Fruit fly (Drosophila melanogaster): ENCODE measurements around the gene cad.
A peak's percentile ranks its signal among the peaks of the same experiment; 100 is the strongest.

Gene cad

DNA sequence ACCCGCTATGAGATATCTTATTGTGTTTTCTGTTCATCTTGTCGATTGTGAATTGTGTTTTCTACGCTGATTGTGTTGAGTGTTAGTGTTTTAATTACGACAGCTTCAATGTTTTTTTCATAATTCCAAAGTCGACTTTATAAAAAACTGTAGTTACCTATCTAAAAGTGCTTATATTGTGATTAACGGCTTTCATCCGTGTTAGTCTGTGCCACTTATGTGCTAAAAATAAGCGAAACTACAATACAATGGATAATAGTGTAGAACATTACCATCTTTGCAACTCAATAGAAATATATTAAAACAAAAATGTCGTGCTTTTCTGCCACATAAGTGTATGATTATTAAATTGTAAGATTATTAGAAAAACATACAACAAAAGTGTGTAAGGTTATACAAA lies 45.6 kb downstream of the cad start, which contains the start of gene CG33322 (continued):
- TF ChIP-seq Neu2 (GFP tag; optimal IDR thresholded peaks at IDR 0.05; ENCODE audit: borderline replicate concordance) (no peak), CG43689 (GFP tag; IDR thresholded peaks at IDR 0.05) (no peak), Xbp1 (GFP tag; optimal IDR thresholded peaks at IDR 0.05) (no peak), CG32532 (GFP tag; IDR thresholded peaks at IDR 0.05) (no peak), Sox100B (GFP tag; optimal IDR thresholded peaks at IDR 0.05) (no peak), NC2β (GFP tag; optimal IDR thresholded peaks at IDR 0.05) (no peak)

DNA sequence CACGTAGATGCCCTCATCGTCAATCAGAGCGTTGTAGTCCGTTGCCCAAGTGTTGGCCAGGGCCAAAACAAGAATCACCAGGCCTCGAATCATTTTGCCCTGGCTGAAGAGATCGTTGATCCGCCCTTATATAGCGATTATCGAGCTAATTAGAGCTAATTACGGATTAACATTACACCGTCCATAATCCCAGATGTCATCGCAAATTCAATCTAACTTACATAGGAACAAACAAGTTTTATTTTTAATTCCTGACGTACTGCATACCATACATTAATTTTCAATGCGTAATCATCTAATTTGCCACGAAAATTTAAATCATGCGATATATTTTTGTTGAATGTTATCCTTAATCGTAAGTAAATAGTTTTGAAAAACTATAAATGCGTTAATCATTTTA lies 46.6 kb downstream of the cad start, which contains the start of gene CheB38b:
Gene CheB38b (minus strand): TSS at position 101 of the 400 bp plus-strand sequence.
- no peak for TF ChIP-seq gem (tag; optimal IDR thresholded peaks at IDR 0.05)

dm6 chr2L:20818432-20818831 lies 47.9 kb downstream of the cad start, which contains the start of gene CheB38a:
TSS of gene CheB38a (minus strand) at chr2L:20818532.
- no peak for TF ChIP-seq NFAT (GFP tag; IDR thresholded peaks at IDR 0.05)
- TF ChIP-seq wdn (GFP tag; IDR thresholded peaks at IDR 0.05) = no peak
- TF ChIP-seq CG14667 (GFP tag; IDR thresholded peaks at IDR 0.05) = no peak
- no peak for TF ChIP-seq NfI (GFP tag; optimal IDR thresholded peaks at IDR 0.05)
- no peak for TF ChIP-seq BtbVII (GFP tag; optimal IDR thresholded peaks at IDR 0.05)
- no peak for TF ChIP-seq CG7556 (GFP tag; optimal IDR thresholded peaks at IDR 0.05)

dm6 chr2L:20820767-20821166 lies 50.2 kb downstream of the cad start, which contains the start of gene CheB38c:
TSS of gene CheB38c (minus strand) at chr2L:20820867.
- TF ChIP-seq CG7372 (GFP tag; IDR thresholded peaks at IDR 0.05) (no peak), ap (GFP tag; IDR thresholded peaks at IDR 0.05) (no peak), CG32767 (GFP tag; IDR thresholded peaks at IDR 0.05) (no peak), MTF-1 (GFP tag; optimal IDR thresholded peaks at IDR 0.05; ENCODE audit: borderline replicate concordance) (no peak), ERR (GFP tag; optimal IDR thresholded peaks at IDR 0.05) (no peak), disco-r (GFP tag; optimal IDR thresholded peaks at IDR 0.05) (no peak), nau (GFP tag; optimal IDR thresholded peaks at IDR 0.05) (no peak)

dm6 chr2L:20821249-20822024 lies 50.9 kb downstream of the cad start:
- TF ChIP-seq kni (GFP tag; optimal IDR thresholded peaks at IDR 0.05) = peak; percentile 90
- TF ChIP-seq CG18262 (tag; optimal IDR thresholded peaks at IDR 0.05) = peak; percentile 14
- TF ChIP-seq CG8290 (GFP tag; optimal IDR thresholded peaks at IDR 0.05) = no peak
- TF ChIP-seq CG8290 (tag; optimal IDR thresholded peaks at IDR 0.05) = peak in 1 of 2 experiments; percentile 19
- no peak for TF ChIP-seq p53 (GFP tag; optimal IDR thresholded peaks at IDR 0.05)
- no peak for TF ChIP-seq CG12299 (tag; optimal IDR thresholded peaks at IDR 0.05)
- TF ChIP-seq CG3847 (GFP tag; IDR thresholded peaks at IDR 0.05) = peak; percentile 30; the same call in 1 of the 2 replicates
- TF ChIP-seq CG12155 (GFP tag; optimal IDR thresholded peaks at IDR 0.05) = no peak
- TF ChIP-seq CG16813 (GFP tag; IDR thresholded peaks at IDR 0.05; ENCODE audit: partially characterized antibody) = no peak
- no peak for TF ChIP-seq CG2116 (GFP tag; optimal IDR thresholded peaks at IDR 0.05)
- no peak for TF ChIP-seq CG10147 (GFP tag; optimal IDR thresholded peaks at IDR 0.05)
- peak; percentile 77 for TF ChIP-seq Drgx (GFP tag; IDR thresholded peaks at IDR 0.05)
- TF ChIP-seq dysf (GFP tag; IDR thresholded peaks at IDR 0.05) = 0 out of 3 replicates have a peak, but pooled peaks have one; percentile 27
- TF ChIP-seq Blimp-1 (GFP tag; optimal IDR thresholded peaks at IDR 0.05) = peak; percentile 63
- no peak; the same call in 1 of the 2 replicates for TF ChIP-seq stc (GFP tag; IDR thresholded peaks at IDR 0.05)
- peak; percentile 33; the same call in 1 of the 2 replicates for TF ChIP-seq CG17328 (GFP tag; IDR thresholded peaks at IDR 0.05)
- peak; percentile 100 for TF ChIP-seq CG31224 (GFP tag; IDR thresholded peaks at IDR 0.05)
- peak; percentile 46; the same call in 1 of the 2 replicates for TF ChIP-seq Adf1 (GFP tag; IDR thresholded peaks at IDR 0.05)
- TF ChIP-seq Lhr (GFP tag; optimal IDR thresholded peaks at IDR 0.05) = peak; percentile 23
- TF ChIP-seq CHES-1-like (GFP tag; optimal IDR thresholded peaks at IDR 0.05) = no peak
- TF ChIP-seq grau (tag; optimal IDR thresholded peaks at IDR 0.05) = peak; percentile 67
- peak; percentile 84 for TF ChIP-seq cg (GFP tag; optimal IDR thresholded peaks at IDR 0.05)
- peak in 1 of 3 experiments; percentile 32 for TF ChIP-seq Stat92E (GFP tag; optimal IDR thresholded peaks at IDR 0.05)
- peak; percentile 21 for TF ChIP-seq nau (GFP tag; optimal IDR thresholded peaks at IDR 0.05)

Measured in whole organism, embryonic.